Worm (Caenorhabditis elegans): Measurements from ENCODE around the gene K08H10.6.

K08H10.6 gene

ce11 chrV:10019083-10019624 lies 23.5 kb upstream of the K08H10.6 start:
- TF ChIP-seq mdl-1 (tag; optimal IDR thresholded peaks at IDR 0.05) (no peak), sma-9 (GFP tag; optimal IDR thresholded peaks at IDR 0.05) (no peak), sma-9 (tag; optimal IDR thresholded peaks at IDR 0.05) (no peak), ztf-1 (GFP tag; conservative IDR thresholded peaks at IDR 0.05) (no peak), dmd-4 (tag; optimal IDR thresholded peaks at IDR 0.05) (no peak), nhr-25 (tag; optimal IDR thresholded peaks at IDR 0.05) (no peak), sem-4 (tag; optimal IDR thresholded peaks at IDR 0.05) (no peak), lin-39 (tag; optimal IDR thresholded peaks at IDR 0.05) (no peak), lsy-2 (tag; optimal IDR thresholded peaks at IDR 0.05) (no peak), egl-27 (tag; optimal IDR thresholded peaks at IDR 0.05) (no peak), elt-1 (tag; optimal IDR thresholded peaks at IDR 0.05) (no peak), nhr-21 (tag; optimal IDR thresholded peaks at IDR 0.05) (no peak), snpc-4 (tag; optimal IDR thresholded peaks at IDR 0.05) (no peak), lin-13 (GFP tag; optimal IDR thresholded peaks at IDR 0.05) (no peak), gmeb-1 (tag; optimal IDR thresholded peaks at IDR 0.05) (no peak)

- TF ChIP-seq lsy-2 (tag; optimal IDR thresholded peaks at IDR 0.05), result no peak
- no peak for TF ChIP-seq lin-11 (tag; optimal IDR thresholded peaks at IDR 0.05)
- no peak for TF ChIP-seq elt-3 (tag; optimal IDR thresholded peaks at IDR 0.05)
- no peak for TF ChIP-seq nhr-25 (tag; optimal IDR thresholded peaks at IDR 0.05)
- no peak for TF ChIP-seq sma-9 (GFP tag; optimal IDR thresholded peaks at IDR 0.05)
- TF ChIP-seq sma-9 (tag; optimal IDR thresholded peaks at IDR 0.05), result no peak
- TF ChIP-seq nhr-77 (tag; optimal IDR thresholded peaks at IDR 0.05), result no peak
- no peak for TF ChIP-seq ceh-16 (tag; optimal IDR thresholded peaks at IDR 0.05)
- no peak for TF ChIP-seq nhr-11 (tag; optimal IDR thresholded peaks at IDR 0.05)
- TF ChIP-seq lin-13 (GFP tag; optimal IDR thresholded peaks at IDR 0.05), result no peak
Measured at ce11 chrV:10018291-10018690, 22.6 kb upstream of the K08H10.6 start.

ce11 chrV:10012639-10013038 lies 16.9 kb upstream of the K08H10.6 start:
- TF ChIP-seq nhr-129 (tag; optimal IDR thresholded peaks at IDR 0.05) (peak; percentile 11), fos-1 (tag; optimal IDR thresholded peaks at IDR 0.05) (peak; percentile 76), blmp-1 (tag; optimal IDR thresholded peaks at IDR 0.05; ENCODE audit: insufficient read depth) (peak; percentile 29), sma-9 (GFP tag; optimal IDR thresholded peaks at IDR 0.05) (peak; percentile 31), sma-9 (tag; optimal IDR thresholded peaks at IDR 0.05) (no peak), nhr-25 (tag; optimal IDR thresholded peaks at IDR 0.05) (no peak)

- TF ChIP-seq ztf-4 (tag; optimal IDR thresholded peaks at IDR 0.05) (no peak), C34F6.9 (tag; optimal IDR thresholded peaks at IDR 0.05) (no peak), elt-1 (tag; optimal IDR thresholded peaks at IDR 0.05) (no peak), mbf-1 (tag; optimal IDR thresholded peaks at IDR 0.05) (no peak), aly-2 (tag; optimal IDR thresholded peaks at IDR 0.05) (no peak), gmeb-1 (tag; optimal IDR thresholded peaks at IDR 0.05) (no peak), nhr-25 (tag; optimal IDR thresholded peaks at IDR 0.05) (no peak)
Measured at ce11 chrV:10011623-10012022, 15.9 kb upstream of the K08H10.6 start, which contains the start of gene lea-1. lea-1 (plus strand) TSS chrV:10011923.

ce11 chrV:10007484-10007883 lies 11.8 kb upstream of the K08H10.6 start:
- TF ChIP-seq egl-27 (tag; optimal IDR thresholded peaks at IDR 0.05), result no peak
- no peak for TF ChIP-seq ceh-16 (tag; optimal IDR thresholded peaks at IDR 0.05)
- TF ChIP-seq nhr-77 (tag; optimal IDR thresholded peaks at IDR 0.05), result no peak
- TF ChIP-seq unc-62 (GFP tag; optimal IDR thresholded peaks at IDR 0.05), result no peak
- TF ChIP-seq fos-1 (tag; optimal IDR thresholded peaks at IDR 0.05), result no peak
- no peak for TF ChIP-seq sma-9 (GFP tag; optimal IDR thresholded peaks at IDR 0.05)
- no peak for TF ChIP-seq sma-9 (tag; optimal IDR thresholded peaks at IDR 0.05)
- TF ChIP-seq nhr-12 (tag; optimal IDR thresholded peaks at IDR 0.05), result no peak
- no peak for TF ChIP-seq nhr-129 (tag; optimal IDR thresholded peaks at IDR 0.05)
- no peak for TF ChIP-seq R02D3.7 (tag; optimal IDR thresholded peaks at IDR 0.05)
- TF ChIP-seq nhr-25 (tag; optimal IDR thresholded peaks at IDR 0.05), result no peak
- TF ChIP-seq ztf-1 (GFP tag; conservative IDR thresholded peaks at IDR 0.05), result no peak
- no peak for TF ChIP-seq elt-3 (tag; optimal IDR thresholded peaks at IDR 0.05)
- no peak for TF ChIP-seq ztf-11 (tag; optimal IDR thresholded peaks at IDR 0.05)
- no peak for TF ChIP-seq lin-39 (tag; optimal IDR thresholded peaks at IDR 0.05)
- TF ChIP-seq dmd-4 (tag; optimal IDR thresholded peaks at IDR 0.05), result no peak

ce11 chrV:10006374-10006773 lies 10.7 kb upstream of the K08H10.6 start:
- TF ChIP-seq nhr-129 (tag; optimal IDR thresholded peaks at IDR 0.05) (peak; percentile 10), ztf-1 (GFP tag; conservative IDR thresholded peaks at IDR 0.05) (no peak)

Measured in whole organism, L2 larva.